Worm (Caenorhabditis elegans): ENCODE data around the gene F38B6.7.

The F38B6.7 gene

ce11 chrX:6729593-6729992, 31.4 kb upstream of the F38B6.7 start, which contains the start of gene K11G12.6:
TSS of gene K11G12.6 (minus strand) at chrX:6729657.
- no peak for TF ChIP-seq ztf-29 (GFP tag; IDR thresholded peaks at IDR 0.05)
- TF ChIP-seq cog-1 (tag; optimal IDR thresholded peaks at IDR 0.05), result peak; percentile 39

DNA sequence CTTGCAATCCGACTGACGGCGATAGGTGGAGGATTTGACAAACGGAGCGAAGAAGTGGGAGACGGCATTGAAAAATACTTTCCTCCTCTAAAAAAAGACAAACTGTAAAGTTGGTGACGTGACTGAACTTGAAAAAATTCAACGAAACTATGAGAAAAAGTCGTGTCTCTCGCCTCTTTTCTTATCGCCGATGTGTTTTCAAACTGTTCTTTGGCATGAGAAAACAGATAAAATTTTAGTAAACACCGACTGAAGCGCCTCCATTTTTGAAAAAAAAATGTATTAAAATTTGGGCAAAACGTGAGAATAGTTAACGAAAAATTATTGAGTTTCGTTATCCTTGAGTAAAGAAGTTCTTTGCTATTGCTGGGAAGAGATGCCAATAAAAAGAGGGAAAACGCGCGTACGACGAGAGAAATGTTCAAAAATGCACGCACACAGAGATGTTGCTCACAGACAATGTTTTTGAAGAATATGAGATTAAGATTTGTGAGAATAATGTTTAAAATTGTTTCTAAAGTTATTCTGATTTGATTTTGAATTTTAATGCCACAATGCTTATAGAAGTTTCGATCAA, 30.7 kb upstream of the F38B6.7 start:
- no peak for TF ChIP-seq klf-2 (GFP tag; conservative IDR thresholded peaks at IDR 0.05)
- TF ChIP-seq tab-1 (GFP tag; IDR thresholded peaks at IDR 0.05), result no peak
- TF ChIP-seq ref-1 (GFP tag; conservative IDR thresholded peaks at IDR 0.05), result no peak
- TF ChIP-seq flt-1 (GFP tag; IDR thresholded peaks at IDR 0.05), result no peak
- TF ChIP-seq ztf-29 (GFP tag; IDR thresholded peaks at IDR 0.05), result no peak
- no peak for TF ChIP-seq med-1 (GFP tag; optimal IDR thresholded peaks at IDR 0.05; ENCODE audit: insufficient read depth)
- TF ChIP-seq cog-1 (tag; optimal IDR thresholded peaks at IDR 0.05), result no peak
- TF ChIP-seq T22C8.4 (GFP tag; IDR thresholded peaks at IDR 0.05), result no peak
- TF ChIP-seq ztf-23 (GFP tag; IDR thresholded peaks at IDR 0.05), result no peak

DNA sequence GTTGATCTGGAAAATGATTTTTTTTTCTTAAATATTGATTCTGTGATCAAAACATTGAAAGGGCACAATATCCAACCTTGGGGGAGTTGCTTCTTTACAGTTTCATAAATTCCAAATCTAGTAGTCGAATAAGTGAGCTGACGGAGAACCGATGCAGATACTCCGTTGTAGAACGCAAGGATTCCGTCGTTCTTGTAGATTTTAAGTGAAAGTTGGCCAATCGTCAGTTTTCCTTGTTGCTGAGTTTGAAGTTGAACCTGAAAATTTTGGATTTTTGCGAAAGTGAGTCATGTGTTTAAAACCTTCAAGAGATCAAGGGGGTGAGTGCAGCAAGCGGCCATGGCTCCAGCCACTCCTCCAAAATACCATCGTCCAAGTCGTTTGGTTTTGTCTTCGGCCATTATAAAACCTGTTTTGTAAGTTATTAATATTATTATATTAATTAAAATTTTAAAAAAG, 27.1 kb upstream of the F38B6.7 start, which contains the start of gene slc-25A10:
Gene slc-25A10 (minus strand): TSS at position 409 of the 459 bp plus-strand sequence.
- no peak for TF ChIP-seq ztf-29 (GFP tag; IDR thresholded peaks at IDR 0.05)
- TF ChIP-seq klf-2 (GFP tag; conservative IDR thresholded peaks at IDR 0.05), result no peak
- no peak for TF ChIP-seq med-1 (GFP tag; optimal IDR thresholded peaks at IDR 0.05; ENCODE audit: insufficient read depth)
- no peak for TF ChIP-seq tab-1 (GFP tag; IDR thresholded peaks at IDR 0.05)
- no peak for TF ChIP-seq T22C8.4 (GFP tag; IDR thresholded peaks at IDR 0.05)
- no peak for TF ChIP-seq ztf-23 (GFP tag; IDR thresholded peaks at IDR 0.05)
- no peak for TF ChIP-seq flt-1 (GFP tag; IDR thresholded peaks at IDR 0.05)
- no peak for TF ChIP-seq ref-1 (GFP tag; conservative IDR thresholded peaks at IDR 0.05)
- TF ChIP-seq cog-1 (tag; optimal IDR thresholded peaks at IDR 0.05), result no peak

- no peak for TF ChIP-seq med-1 (GFP tag; optimal IDR thresholded peaks at IDR 0.05; ENCODE audit: insufficient read depth)
- TF ChIP-seq klf-2 (GFP tag; conservative IDR thresholded peaks at IDR 0.05), result no peak
- TF ChIP-seq T22C8.4 (GFP tag; IDR thresholded peaks at IDR 0.05), result no peak
- no peak for TF ChIP-seq cog-1 (tag; optimal IDR thresholded peaks at IDR 0.05)
- no peak for TF ChIP-seq tab-1 (GFP tag; IDR thresholded peaks at IDR 0.05)
- no peak for TF ChIP-seq ztf-29 (GFP tag; IDR thresholded peaks at IDR 0.05)
- TF ChIP-seq flt-1 (GFP tag; IDR thresholded peaks at IDR 0.05), result no peak
- TF ChIP-seq ref-1 (GFP tag; conservative IDR thresholded peaks at IDR 0.05), result no peak
- no peak for TF ChIP-seq ztf-23 (GFP tag; IDR thresholded peaks at IDR 0.05)
Observed at ce11 chrX:6722966-6723365, 24.8 kb upstream of the F38B6.7 start, which contains the start of gene smf-1. TSS of gene smf-1 (minus strand) at chrX:6723066.

DNA sequence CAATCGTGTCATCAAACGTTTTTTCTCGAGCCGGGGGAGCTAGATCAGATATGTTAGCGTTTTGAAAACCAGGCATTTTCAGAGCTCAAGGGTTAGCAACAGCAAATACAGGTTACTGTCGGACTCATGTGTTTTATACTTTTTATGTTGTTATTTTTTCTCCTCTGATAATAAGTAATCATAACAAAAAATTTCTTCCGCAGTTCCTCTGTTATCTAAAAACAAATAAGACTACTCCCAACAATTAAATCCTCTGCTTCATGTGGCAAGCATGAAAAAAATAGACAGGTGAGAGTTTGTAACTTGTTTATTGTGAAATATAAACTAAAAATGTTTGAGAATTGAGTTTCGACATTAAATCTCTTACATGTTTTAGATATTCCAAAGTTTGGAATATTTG, 20.4 kb upstream of the F38B6.7 start, which contains the start of gene smf-2:
Gene smf-2 (minus strand): TSS at position 101 of the 400 bp plus-strand sequence.
- no peak for TF ChIP-seq ref-1 (GFP tag; conservative IDR thresholded peaks at IDR 0.05)
- TF ChIP-seq klf-2 (GFP tag; conservative IDR thresholded peaks at IDR 0.05), result no peak
- no peak for TF ChIP-seq ztf-29 (GFP tag; IDR thresholded peaks at IDR 0.05)
- no peak for TF ChIP-seq flt-1 (GFP tag; IDR thresholded peaks at IDR 0.05)
- TF ChIP-seq cog-1 (tag; optimal IDR thresholded peaks at IDR 0.05), result no peak
- TF ChIP-seq ztf-23 (GFP tag; IDR thresholded peaks at IDR 0.05), result no peak
- no peak for TF ChIP-seq med-1 (GFP tag; optimal IDR thresholded peaks at IDR 0.05; ENCODE audit: insufficient read depth)
- no peak for TF ChIP-seq tab-1 (GFP tag; IDR thresholded peaks at IDR 0.05)
- no peak for TF ChIP-seq T22C8.4 (GFP tag; IDR thresholded peaks at IDR 0.05)

ce11 chrX:6713277-6713676, 15.1 kb upstream of the F38B6.7 start, which contains the start of gene nas-11:
TSS of gene nas-11 (plus strand) at chrX:6713577.
- TF ChIP-seq flt-1 (GFP tag; IDR thresholded peaks at IDR 0.05), result no peak
- TF ChIP-seq cog-1 (tag; optimal IDR thresholded peaks at IDR 0.05), result no peak
- no peak for TF ChIP-seq tab-1 (GFP tag; IDR thresholded peaks at IDR 0.05)
- no peak for TF ChIP-seq T22C8.4 (GFP tag; IDR thresholded peaks at IDR 0.05)
- no peak for TF ChIP-seq klf-2 (GFP tag; conservative IDR thresholded peaks at IDR 0.05)

DNA sequence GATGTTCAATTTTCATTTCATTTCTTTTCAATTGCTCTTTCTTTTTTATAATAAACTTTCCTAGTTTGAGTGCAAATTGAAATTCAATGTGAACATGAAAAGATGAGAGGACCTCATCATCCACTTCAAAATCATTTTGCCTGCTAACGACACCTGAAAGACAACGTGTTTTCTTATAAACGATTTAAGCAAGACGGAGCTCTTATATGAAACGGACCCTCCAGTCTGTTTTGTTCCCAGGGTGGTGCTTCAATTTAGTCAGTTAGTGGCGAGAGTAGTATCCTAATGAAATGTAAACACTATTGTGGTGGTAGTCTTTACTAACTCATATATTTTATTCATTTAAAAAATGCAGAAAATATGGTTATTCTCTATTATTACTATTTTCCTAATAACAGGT, 11.1 kb upstream of the F38B6.7 start, which contains the start of gene acr-3:
Gene acr-3 (plus strand): TSS at position 301 of the 400 bp plus-strand sequence.
- TF ChIP-seq flt-1 (GFP tag; IDR thresholded peaks at IDR 0.05) (no peak), tab-1 (GFP tag; IDR thresholded peaks at IDR 0.05) (no peak), med-1 (GFP tag; optimal IDR thresholded peaks at IDR 0.05; ENCODE audit: insufficient read depth) (no peak), ztf-29 (GFP tag; IDR thresholded peaks at IDR 0.05) (no peak), T22C8.4 (GFP tag; IDR thresholded peaks at IDR 0.05) (no peak), klf-2 (GFP tag; conservative IDR thresholded peaks at IDR 0.05) (no peak), cog-1 (tag; optimal IDR thresholded peaks at IDR 0.05) (no peak), ref-1 (GFP tag; conservative IDR thresholded peaks at IDR 0.05) (no peak), ztf-23 (GFP tag; IDR thresholded peaks at IDR 0.05) (no peak)

ce11 chrX:6705156-6705555, 7.0 kb upstream of the F38B6.7 start:
- TF ChIP-seq ref-1 (GFP tag; conservative IDR thresholded peaks at IDR 0.05) (no peak), T22C8.4 (GFP tag; IDR thresholded peaks at IDR 0.05) (no peak)

DNA sequence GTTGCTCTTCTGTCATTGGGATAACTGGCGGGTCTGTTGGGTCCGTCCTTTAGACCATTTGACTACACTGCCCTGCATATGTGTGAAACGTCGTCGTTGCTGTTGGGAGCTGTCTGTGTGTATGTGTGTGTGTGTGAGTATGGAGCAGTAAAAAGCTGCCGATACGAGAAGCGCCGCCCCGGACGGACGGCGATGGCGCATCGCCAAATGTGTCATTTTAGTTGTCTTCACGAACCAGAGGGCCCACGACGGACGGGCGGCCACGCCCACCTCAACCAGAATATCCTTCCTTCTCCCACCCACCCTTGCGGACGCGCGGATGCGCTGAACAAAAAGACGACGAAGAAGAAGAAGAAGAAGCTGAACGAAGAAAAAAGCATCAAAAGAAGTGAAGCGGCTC, 4.1 kb upstream of the F38B6.7 start, which contains the start of gene acr-2:
Gene acr-2 (plus strand): TSS at position 301 of the 400 bp plus-strand sequence.
- TF ChIP-seq ref-1 (GFP tag; conservative IDR thresholded peaks at IDR 0.05), result no peak
- no peak for TF ChIP-seq ztf-23 (GFP tag; IDR thresholded peaks at IDR 0.05)
- no peak for TF ChIP-seq med-1 (GFP tag; optimal IDR thresholded peaks at IDR 0.05; ENCODE audit: insufficient read depth)
- TF ChIP-seq klf-2 (GFP tag; conservative IDR thresholded peaks at IDR 0.05), result no peak

DNA sequence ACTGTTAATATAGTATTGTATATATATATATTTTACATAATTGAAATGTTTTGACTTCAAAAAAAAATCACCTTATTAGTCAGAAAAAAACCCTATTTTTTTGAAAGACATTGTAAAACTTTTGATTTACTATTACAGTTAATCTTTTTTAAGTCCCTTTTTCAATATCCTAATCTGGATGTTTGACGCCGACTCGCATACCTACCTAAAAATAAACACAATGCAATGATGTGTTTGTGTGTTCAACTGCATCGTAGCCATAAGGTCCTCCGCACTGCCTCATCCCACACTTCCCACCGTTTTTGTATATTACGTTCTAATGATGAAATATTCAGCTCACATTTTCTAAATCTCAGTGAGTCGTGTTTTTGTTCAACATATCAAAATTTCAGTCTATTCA, 4.8 kb downstream of the F38B6.7 start, which contains the start of gene F38B6.3:
Gene F38B6.3 (plus strand): TSS at position 301 of the 400 bp plus-strand sequence.
- no peak for TF ChIP-seq klf-2 (GFP tag; conservative IDR thresholded peaks at IDR 0.05)
- TF ChIP-seq T22C8.4 (GFP tag; IDR thresholded peaks at IDR 0.05), result no peak
- no peak for TF ChIP-seq med-1 (GFP tag; optimal IDR thresholded peaks at IDR 0.05; ENCODE audit: insufficient read depth)
- TF ChIP-seq ztf-29 (GFP tag; IDR thresholded peaks at IDR 0.05), result no peak
- no peak for TF ChIP-seq cog-1 (tag; optimal IDR thresholded peaks at IDR 0.05)
- no peak for TF ChIP-seq ref-1 (GFP tag; conservative IDR thresholded peaks at IDR 0.05)
- TF ChIP-seq ztf-23 (GFP tag; IDR thresholded peaks at IDR 0.05), result no peak
- TF ChIP-seq flt-1 (GFP tag; IDR thresholded peaks at IDR 0.05), result no peak
- no peak for TF ChIP-seq tab-1 (GFP tag; IDR thresholded peaks at IDR 0.05)

Data from whole organism, midembryonic.